Fruit fly (Drosophila melanogaster): ENCODE results near the gene CG17650.

- TF ChIP-seq CG8478 (optimal IDR thresholded peaks at IDR 0.05) = no peak
- no peak for TF ChIP-seq CTCF (optimal IDR thresholded peaks at IDR 0.05)
Observed at dm6 chr2L:1727162-1727825, 31.6 kb downstream of the CG17650 start.

Data from S2 (cell line).